Worm (Caenorhabditis elegans) whole organism, early embryonic: ENCODE results near the gene F59A1.13.

ENCODE experiments used
- aly-1 ChIP-seq: sonication (generic microtip); optimal IDR thresholded peaks from 2 replicates; lab custom pipeline; 2016; ENCODE audit warnings: missing genetic modification characterization, missing compliant biosample characterization
- ama-1 ChIP-seq: fragments of 150-350 bp; optimal IDR thresholded peaks from 2 replicates; lab custom pipeline; 2014
- flt-1 ChIP-seq: fragments of 200-800 bp; sonication (Bioruptor generic); IDR thresholded peaks from 2 replicates; pipeline ENCODE4 v1.3.6; 2022; ENCODE audit warnings: missing genetic modification characterization, missing compliant biosample characterization
- hmg-4 ChIP-seq: fragments of 200-800 bp; sonication (Bioruptor generic); optimal IDR thresholded peaks from 2 replicates; lab custom pipeline; 2018; ENCODE audit warnings: mild to moderate bottlenecking, missing genetic modification characterization, missing compliant biosample characterization
- hnd-1 ChIP-seq: sonication (generic microtip); optimal IDR thresholded peaks from 2 replicates; lab custom pipeline; 2016; ENCODE audit warnings: missing genetic modification characterization, missing compliant biosample characterization
- pes-1 ChIP-seq: fragments of 200-800 bp; sonication (Bioruptor generic); IDR thresholded peaks from 2 replicates; pipeline ENCODE4 v1.3.6; 2022; ENCODE audit warnings: missing genetic modification reagents, missing genetic modification characterization, missing compliant biosample characterization
- scrt-1 ChIP-seq: fragments of 200-800 bp; sonication (Bioruptor generic); IDR thresholded peaks from 2 replicates; pipeline ENCODE4 v1.3.6; 2022; ENCODE audit warnings: missing genetic modification characterization, missing compliant biosample characterization
- sea-1 ChIP-seq: fragments of 200-800 bp; sonication (Bioruptor generic); conservative IDR thresholded peaks from 2 replicates; pipeline ENCODE4 v1.3.6; 2022; ENCODE audit warnings: missing genetic modification characterization, missing compliant biosample characterization
- tbx-11 ChIP-seq: fragments of 200-800 bp; sonication (Bioruptor generic); IDR thresholded peaks from 2 replicates; pipeline ENCODE4 v1.3.6; 2022; ENCODE audit warnings: missing genetic modification characterization, missing compliant biosample characterization

DNA sequence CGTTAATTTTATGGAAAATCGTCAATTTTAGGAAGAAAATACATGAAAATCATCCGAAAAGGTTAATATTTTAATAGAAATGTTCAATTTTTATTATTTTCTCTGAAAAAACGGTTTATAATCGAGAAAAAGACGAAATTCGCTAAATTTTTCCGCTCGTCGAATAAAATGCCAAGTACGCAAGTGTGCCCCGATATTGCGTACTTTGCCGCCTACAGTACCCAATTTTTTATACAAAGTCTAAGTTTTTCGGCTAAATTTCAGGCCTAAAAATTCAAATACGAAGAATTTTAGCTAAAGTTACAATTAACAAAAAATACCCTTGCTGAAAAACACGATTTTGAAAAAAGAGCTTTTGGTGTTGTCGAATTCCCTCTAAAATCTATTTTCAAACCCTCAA lies 32.0 kb downstream of the F59A1.13 start:
- TF ChIP-seq ama-1 (lab: Kevin White, UChicago) (no peak), hmg-4 (GFP tag; lab: Kevin White, UChicago) (no peak), hnd-1 (no peak), flt-1 (GFP tag; lab: Robert Waterston, UW) (no peak), tbx-11 (GFP tag; lab: Robert Waterston, UW) (no peak), aly-1 (tag; lab: Kevin White, UChicago) (no peak), sea-1 (GFP tag; lab: Robert Waterston, UW) (no peak), pes-1 (GFP tag; lab: Robert Waterston, UW) (no peak), scrt-1 (GFP tag; lab: Robert Waterston, UW) (no peak)
